Worm (Caenorhabditis elegans) whole organism, L4 larva: ENCODE measurements around the gene dhs-30.
A peak's percentile ranks its signal among the peaks of the same experiment; 100 is the strongest.

Source experiments
- F10B5.3 ChIP-seq: sonication (generic microtip); optimal IDR thresholded peaks from 2 replicates; lab custom pipeline; 2016; ENCODE audit warnings: mild to moderate bottlenecking, missing genetic modification characterization, missing compliant biosample characterization
- F26F4.8 ChIP-seq: fragments of 200-800 bp; sonication (Bioruptor generic); conservative IDR thresholded peaks from 2 replicates; pipeline ENCODE4 v1.3.6; 2022; ENCODE audit warnings: missing genetic modification characterization, missing compliant biosample characterization
- F37D6.2 ChIP-seq: sonication (generic microtip); optimal IDR thresholded peaks from 2 replicates; lab custom pipeline; 2016; ENCODE audit warnings: mild to moderate bottlenecking, missing genetic modification characterization, missing compliant biosample characterization
- T20F7.1 ChIP-seq: fragments of 200-800 bp; sonication (Bioruptor generic); optimal IDR thresholded peaks from 2 replicates; lab custom pipeline; 2018; ENCODE audit warnings: mild to moderate bottlenecking, missing genetic modification characterization, missing compliant biosample characterization
- Y48G9A.11 ChIP-seq: fragments of 200-800 bp; sonication (Bioruptor generic); IDR thresholded peaks from 2 replicates; pipeline ENCODE4 v1.3.6; 2022; ENCODE audit warnings: missing genetic modification reagents, missing genetic modification characterization, missing compliant biosample characterization
- Y5F2A.4 ChIP-seq: fragments of 200-800 bp; sonication (Bioruptor generic); optimal IDR thresholded peaks from 2 replicates; lab custom pipeline; 2018; ENCODE audit warnings: mild to moderate bottlenecking, missing genetic modification characterization, missing compliant biosample characterization
- ama-1 ChIP-seq: fragments of 150-350 bp; optimal IDR thresholded peaks from 2 replicates; lab custom pipeline; 2014; ENCODE audit warnings: inconsistent platforms, mixed read lengths
- ceh-20 ChIP-seq: fragments of 200-800 bp; sonication (Bioruptor generic); IDR thresholded peaks from 2 replicates; pipeline ENCODE4 v1.3.6; 2022; ENCODE audit warnings: missing genetic modification reagents, missing genetic modification characterization, missing compliant biosample characterization
- ceh-28 ChIP-seq: fragments of 150-350 bp; optimal IDR thresholded peaks from 2 replicates; lab custom pipeline; 2014; ENCODE audit warnings: missing biosample characterization, missing genetic modification reagents, missing genetic modification characterization
- ceh-44 ChIP-seq: fragments of 200-800 bp; sonication (Bioruptor generic); IDR thresholded peaks from 2 replicates; pipeline ENCODE4 v1.3.6; 2022; ENCODE audit warnings: missing genetic modification reagents, missing genetic modification characterization, missing compliant biosample characterization
- ceh-82 ChIP-seq: sonication (generic microtip); optimal IDR thresholded peaks from 2 replicates; lab custom pipeline; 2017; ENCODE audit warnings: missing biosample characterization, missing genetic modification characterization
- ces-1 ChIP-seq: fragments of 150-350 bp; sonication (generic microtip); optimal IDR thresholded peaks from 4 replicates; lab custom pipeline; 2014; ENCODE audit warnings: missing biosample characterization, missing genetic modification reagents, missing genetic modification characterization
- dmd-6 ChIP-seq: fragments of 200-800 bp; sonication (Bioruptor generic); IDR thresholded peaks from 2 replicates; pipeline ENCODE4 v1.3.6; 2022; ENCODE audit warnings: missing genetic modification reagents, missing genetic modification characterization, missing compliant biosample characterization
- dmd-9 ChIP-seq: fragments of 200-800 bp; sonication (Bioruptor generic); IDR thresholded peaks from 2 replicates; pipeline ENCODE4 v1.3.6; 2022; ENCODE audit warnings: missing genetic modification reagents, missing genetic modification characterization, missing compliant biosample characterization
- dpl-1 ChIP-seq: fragments of 150-350 bp; optimal IDR thresholded peaks from 2 replicates; lab custom pipeline; 2014; ENCODE audit warnings: missing biosample characterization, missing genetic modification reagents, missing genetic modification characterization
- dve-1 ChIP-seq: sonication (generic microtip); optimal IDR thresholded peaks from 2 replicates; lab custom pipeline; 2017; ENCODE audit warnings: antibody characterized with exemption, mild to moderate bottlenecking, missing genetic modification characterization, missing compliant biosample characterization; ENCODE audit not compliant: insufficient read depth
- egl-43 ChIP-seq: fragments of 200-800 bp; sonication (Bioruptor generic); IDR thresholded peaks from 2 replicates; pipeline ENCODE4 v1.3.6; 2022; ENCODE audit warnings: missing genetic modification reagents, missing genetic modification characterization, missing compliant biosample characterization
- fkh-10 ChIP-seq: fragments of 150-350 bp; optimal IDR thresholded peaks from 2 replicates; lab custom pipeline; 2014; ENCODE audit warnings: missing biosample characterization, missing genetic modification reagents, missing genetic modification characterization
- gei-8 ChIP-seq: fragments of 200-800 bp; sonication (Bioruptor generic); optimal IDR thresholded peaks from 2 replicates; lab custom pipeline; 2018; ENCODE audit warnings: mild to moderate bottlenecking, missing genetic modification characterization, missing compliant biosample characterization
- hif-1 ChIP-seq, 2 experiments: sonication (generic microtip); optimal IDR thresholded peaks; 2 replicates each; lab custom pipeline; 2016 to 2017; ENCODE audit warnings: missing compliant biosample characterization in 2 of 2, missing genetic modification characterization in 2 of 2, missing genetic modification reagents in 2 of 2, missing genotype in 2 of 2, mild to moderate bottlenecking in 1 of 2
- hlh-11 ChIP-seq: fragments of 200-800 bp; sonication (Bioruptor generic); optimal IDR thresholded peaks from 2 replicates; lab custom pipeline; 2018; ENCODE audit warnings: mild to moderate bottlenecking, missing genetic modification characterization, missing compliant biosample characterization
- hlh-30 ChIP-seq: sonication (generic microtip); optimal IDR thresholded peaks from 2 replicates; lab custom pipeline; 2017; ENCODE audit warnings: antibody characterized with exemption, mild to moderate bottlenecking, missing genetic modification characterization, missing compliant biosample characterization; ENCODE audit not compliant: insufficient read depth
- hmg-1.1 ChIP-seq: fragments of 200-800 bp; sonication (Bioruptor generic); IDR thresholded peaks from 2 replicates; pipeline ENCODE4 v1.3.6; 2022; ENCODE audit warnings: missing genetic modification reagents, missing genetic modification characterization, missing compliant biosample characterization
- jun-1 ChIP-seq: fragments of 150-350 bp; optimal IDR thresholded peaks from 2 replicates; lab custom pipeline; 2014; ENCODE audit warnings: missing biosample characterization, missing genetic modification reagents, missing genetic modification characterization
- lim-7 ChIP-seq: fragments of 200-800 bp; sonication (Bioruptor generic); IDR thresholded peaks from 2 replicates; pipeline ENCODE4 v1.3.6; 2022; ENCODE audit warnings: missing genetic modification characterization, missing compliant biosample characterization
- mdl-1 ChIP-seq, 2 experiments: fragments of 150-350 bp in 1 of 2; sonication (generic microtip) in 1 of 2; optimal IDR thresholded peaks; 2 replicates each; lab custom pipeline; 2014 to 2017; ENCODE audit warnings: missing biosample characterization in 2 of 2, missing genetic modification characterization in 2 of 2
- mes-2 ChIP-seq: sonication (generic microtip); optimal IDR thresholded peaks from 2 replicates; lab custom pipeline; 2016; ENCODE audit warnings: missing genotype, mild to moderate bottlenecking, missing genetic modification characterization, missing compliant biosample characterization; ENCODE audit not compliant: poor library complexity, severe bottlenecking
- mxl-3 ChIP-seq: fragments of 200-800 bp; sonication (Bioruptor generic); optimal IDR thresholded peaks from 2 replicates; lab custom pipeline; 2018; ENCODE audit warnings: mild to moderate bottlenecking, missing genetic modification characterization, missing compliant biosample characterization
- nhr-10 ChIP-seq: fragments of 150-350 bp; optimal IDR thresholded peaks from 2 replicates; lab custom pipeline; 2014; ENCODE audit warnings: missing biosample characterization, missing genetic modification characterization
- nhr-11 ChIP-seq: fragments of 150-350 bp; optimal IDR thresholded peaks from 2 replicates; lab custom pipeline; 2014; ENCODE audit warnings: missing biosample characterization, missing genetic modification characterization
- nhr-111 ChIP-seq: fragments of 200-800 bp; sonication (Bioruptor generic); optimal IDR thresholded peaks from 2 replicates; lab custom pipeline; 2018; ENCODE audit warnings: mild to moderate bottlenecking, missing genetic modification characterization, missing compliant biosample characterization
- nhr-25 ChIP-seq: sonication (generic microtip); optimal IDR thresholded peaks from 2 replicates; lab custom pipeline; 2017; ENCODE audit warnings: missing genetic modification characterization, mild to moderate bottlenecking, missing compliant biosample characterization, antibody characterized with exemption, moderate library complexity, borderline replicate concordance; ENCODE audit not compliant: insufficient read depth
- nhr-28 ChIP-seq: fragments of 150-350 bp; optimal IDR thresholded peaks from 2 replicates; lab custom pipeline; 2014; ENCODE audit warnings: missing biosample characterization, missing genetic modification characterization
- nhr-42 ChIP-seq: fragments of 200-800 bp; sonication (Bioruptor generic); IDR thresholded peaks from 2 replicates; pipeline ENCODE4 v1.3.6; 2022; ENCODE audit warnings: missing genetic modification characterization, missing compliant biosample characterization
- nhr-48 ChIP-seq: sonication (generic microtip); optimal IDR thresholded peaks from 2 replicates; lab custom pipeline; 2016; ENCODE audit warnings: mild to moderate bottlenecking, missing genetic modification characterization, missing compliant biosample characterization
- nhr-76 ChIP-seq: fragments of 150-350 bp; optimal IDR thresholded peaks from 2 replicates; lab custom pipeline; 2014; ENCODE audit warnings: missing biosample characterization, missing genetic modification characterization
- nhr-77 ChIP-seq: fragments of 150-350 bp; optimal IDR thresholded peaks from 2 replicates; lab custom pipeline; 2014; ENCODE audit warnings: missing biosample characterization, missing genetic modification characterization
- pha-4 ChIP-seq, 2 experiments: fragments of 150-350 bp in 1 of 2; fragments of 200-800 bp in 1 of 2; sonication (Bioruptor generic) in 1 of 2; IDR thresholded peaks in 1 of 2; optimal IDR thresholded peaks in 1 of 2; 2 replicates each; pipeline versions ENCODE4 v1.3.6 to Lab custom; 2014 to 2022; ENCODE audit warnings: missing genetic modification characterization in 2 of 2, missing genetic modification reagents in 2 of 2, missing biosample characterization in 1 of 2, missing compliant biosample characterization in 1 of 2
- pqm-1 ChIP-seq: sonication (generic microtip); optimal IDR thresholded peaks from 2 replicates; lab custom pipeline; 2017; ENCODE audit warnings: missing biosample characterization, missing genetic modification characterization
- saeg-2 ChIP-seq: fragments of 200-800 bp; sonication (Bioruptor generic); IDR thresholded peaks from 2 replicates; pipeline ENCODE4 v1.3.6; 2022; ENCODE audit warnings: missing genetic modification reagents, missing genetic modification characterization, missing compliant biosample characterization
- sdz-12 ChIP-seq: fragments of 200-800 bp; sonication (Bioruptor generic); optimal IDR thresholded peaks from 2 replicates; lab custom pipeline; 2018; ENCODE audit warnings: mild to moderate bottlenecking, missing genetic modification characterization, missing compliant biosample characterization
- skn-1 ChIP-seq: fragments of 150-350 bp; optimal IDR thresholded peaks from 2 replicates; lab custom pipeline; 2014; ENCODE audit warnings: missing biosample characterization, missing genetic modification characterization
- tra-1 ChIP-seq: fragments of 200-800 bp; sonication (Bioruptor generic); IDR thresholded peaks from 2 replicates; pipeline ENCODE4 v1.3.6; 2022; ENCODE audit warnings: missing genetic modification reagents, missing genetic modification characterization, missing compliant biosample characterization
- unc-39 ChIP-seq: sonication (generic microtip); optimal IDR thresholded peaks from 2 replicates; lab custom pipeline; 2017; ENCODE audit warnings: missing biosample characterization, missing genetic modification characterization
- unc-62 ChIP-seq, 3 experiments: fragments of 150-350 bp in 1 of 3; sonication (generic microtip); optimal IDR thresholded peaks in 2 of 3; peaks in 1 of 3; 1 replicate in 1 of 3; 2 replicates in 2 of 3; lab custom pipeline; 2014 to 2017; ENCODE audit warnings: missing biosample characterization in 3 of 3, missing genetic modification characterization in 3 of 3, missing genetic modification reagents in 3 of 3, missing genotype in 1 of 3
- vab-7 ChIP-seq: fragments of 200-800 bp; sonication (Bioruptor generic); IDR thresholded peaks from 2 replicates; pipeline ENCODE4 v1.3.6; 2022; ENCODE audit warnings: missing genetic modification reagents, missing genetic modification characterization, missing compliant biosample characterization
- zag-1 ChIP-seq: fragments of 150-350 bp; optimal IDR thresholded peaks from 2 replicates; lab custom pipeline; 2014; ENCODE audit warnings: missing biosample characterization, missing genetic modification characterization
- zip-2 ChIP-seq: fragments of 150-350 bp; optimal IDR thresholded peaks from 2 replicates; lab custom pipeline; 2014; ENCODE audit warnings: missing biosample characterization, missing genetic modification characterization
- ztf-11 ChIP-seq: fragments of 150-350 bp; optimal IDR thresholded peaks from 2 replicates; lab custom pipeline; 2014; ENCODE audit warnings: missing biosample characterization, missing genetic modification characterization

The dhs-30 gene

DNA sequence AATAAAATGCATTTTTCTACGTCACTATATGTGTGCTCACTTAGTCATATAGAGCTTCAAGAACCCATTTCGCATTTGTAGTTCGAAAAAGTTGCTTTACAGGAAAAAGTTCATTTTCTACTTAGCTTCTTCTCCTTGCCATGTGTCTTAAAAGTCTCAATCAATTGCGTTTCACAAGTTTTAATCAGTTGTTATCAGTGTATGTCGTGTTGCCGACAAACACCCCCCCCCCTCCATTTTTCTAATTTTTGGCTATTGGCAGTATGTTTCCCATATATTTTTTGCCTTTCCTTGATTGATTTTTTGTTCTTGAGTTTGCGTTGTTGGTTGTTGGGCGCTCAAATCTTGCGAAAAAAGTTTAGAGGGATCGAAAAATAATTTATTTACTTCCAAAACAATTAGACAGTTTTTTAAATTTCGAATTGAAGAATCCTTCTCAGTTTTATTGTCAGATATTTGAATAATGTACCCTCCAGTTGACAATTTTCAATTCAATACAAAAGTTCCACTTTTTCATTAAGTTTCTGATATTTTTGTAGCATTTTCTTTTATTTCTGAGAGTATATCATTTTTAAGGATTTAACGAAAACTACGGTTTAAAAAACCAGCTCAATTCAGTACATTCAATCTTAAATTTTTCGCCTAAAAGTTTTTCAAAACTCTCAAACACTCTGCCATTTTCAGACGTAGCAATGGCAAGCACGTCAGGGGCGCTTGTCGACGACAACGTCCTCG lies 49.8 kb downstream of the dhs-30 start, which contains the start of gene sid-3:
TSS of gene sid-3 (plus strand) at position 685 of the 735 bp plus-strand sequence.
- TF ChIP-seq Y48G9A.11 (no peak), ztf-11 (tag; lab: Kevin White, UChicago) (no peak), F26F4.8 (no peak), ama-1 (lab: Kevin White, UChicago) (no peak), nhr-42 (GFP tag; lab: Robert Waterston, UW) (no peak), saeg-2 (GFP tag; lab: Robert Waterston, UW) (no peak), hmg-1.1 (GFP tag; lab: Robert Waterston, UW) (no peak), mes-2 (tag; lab: Kevin White, UChicago) (peak; percentile 25), nhr-11 (no peak), sdz-12 (GFP tag; lab: Kevin White, UChicago) (no peak), fkh-10 (GFP tag; lab: Kevin White, UChicago) (no peak), egl-43 (GFP tag; lab: Robert Waterston, UW) (no peak), nhr-25 (no peak), zag-1 (no peak), nhr-10 (tag; lab: Kevin White, UChicago) (no peak), ces-1 (GFP tag; lab: Kevin White, UChicago) (no peak), hlh-11 (peak; percentile 55), vab-7 (no peak), unc-39 (tag; lab: Kevin White, UChicago) (no peak), Y5F2A.4 (no peak), ceh-20 (GFP tag; lab: Robert Waterston, UW) (no peak), lim-7 (GFP tag; lab: Robert Waterston, UW) (no peak), hif-1 (tag; optimal IDR thresholded peaks at IDR 0.05; lab: Kevin White, UChicago) (no peak), nhr-76 (tag; lab: Kevin White, UChicago) (no peak), dpl-1 (no peak), dmd-9 (GFP tag; lab: Robert Waterston, UW) (no peak), ceh-28 (tag; lab: Kevin White, UChicago) (no peak), ceh-82 (no peak), F37D6.2 (tag; lab: Kevin White, UChicago) (no peak), dve-1 (tag; lab: Kevin White, UChicago) (peak; percentile 33), nhr-48 (tag; lab: Kevin White, UChicago) (no peak), mdl-1 (tag; optimal IDR thresholded peaks at IDR 0.05; lab: Kevin White, UChicago) (no peak), jun-1 (tag; lab: Kevin White, UChicago) (no peak), pha-4 (GFP tag; IDR thresholded peaks at IDR 0.05; lab: Robert Waterston, UW) (no peak), pha-4 (tag; optimal IDR thresholded peaks at IDR 0.05; lab: Kevin White, UChicago) (no peak), tra-1 (peak; percentile 66; the same call in 1 of the 2 replicates), mxl-3 (GFP tag; lab: Kevin White, UChicago) (peak; percentile 23), F10B5.3 (no peak), hlh-30 (tag; lab: Kevin White, UChicago) (no peak), unc-62 (GFP tag; optimal IDR thresholded peaks at IDR 0.05 in 1 of 2; lab: Kevin White, UChicago) (no peak), unc-62 (tag; optimal IDR thresholded peaks at IDR 0.05; lab: Kevin White, UChicago) (no peak), nhr-111 (GFP tag; lab: Kevin White, UChicago) (no peak), dmd-6 (GFP tag; lab: Robert Waterston, UW) (peak; percentile 80), T20F7.1 (GFP tag; lab: Kevin White, UChicago) (no peak), skn-1 (tag; lab: Kevin White, UChicago) (no peak), gei-8 (GFP tag; lab: Kevin White, UChicago) (no peak), nhr-28 (tag; lab: Kevin White, UChicago) (peak; percentile 53), nhr-77 (no peak), zip-2 (tag; lab: Kevin White, UChicago) (no peak), ceh-44 (GFP tag; lab: Robert Waterston, UW) (no peak), pqm-1 (peak; percentile 75)
